Fruit fly (Drosophila melanogaster): ENCODE data around the gene bru2.
A peak's percentile ranks its signal among the peaks of the same experiment; 100 is the strongest.

bru2 gene

DNA sequence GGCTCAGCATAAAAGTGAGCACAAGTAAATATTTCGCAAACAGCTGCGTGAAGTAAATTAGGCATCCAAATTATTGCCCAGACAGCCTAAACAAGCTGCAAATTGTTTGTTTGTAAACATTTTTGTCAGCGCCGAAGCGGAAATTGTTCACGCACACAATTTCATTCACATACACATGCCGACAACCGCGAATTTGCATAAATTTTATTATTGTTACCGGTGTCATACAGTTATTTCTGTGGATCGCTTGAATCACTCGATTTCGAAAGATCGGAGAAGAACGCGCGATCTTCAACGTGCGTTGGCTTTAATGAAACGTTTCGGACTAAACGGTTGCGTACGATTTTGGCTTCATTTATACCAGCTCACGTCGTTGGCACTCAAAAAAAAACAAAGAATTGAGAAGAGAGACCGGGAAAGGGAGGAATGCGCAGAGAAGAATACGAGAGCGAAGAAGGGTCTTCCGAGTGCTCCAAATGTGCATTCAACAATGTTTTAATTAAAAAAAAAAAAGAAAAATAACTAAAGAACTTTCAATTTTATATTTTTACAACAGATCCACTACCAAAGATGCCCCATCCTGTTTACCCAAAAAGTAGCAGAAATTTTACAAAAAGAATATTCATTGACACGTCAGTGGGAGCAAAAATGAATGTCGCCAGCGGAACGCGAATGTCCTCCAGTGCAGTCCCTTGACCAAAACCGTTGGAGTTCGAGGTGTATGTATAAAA lies 79.3 kb downstream of the bru2 start, which contains the start of gene vir-1 (continued):
- TF ChIP-seq z (GFP tag; IDR thresholded peaks at IDR 0.05) (peak; percentile 62; the same call in 2 of the 3 replicates), rib (GFP tag; IDR thresholded peaks at IDR 0.05) (peak; percentile 52), Mrtf (GFP tag; IDR thresholded peaks at IDR 0.05) (no peak), jing (GFP tag; optimal IDR thresholded peaks at IDR 0.05) (no peak), CG2678 (tag; optimal IDR thresholded peaks at IDR 0.05) (no peak), Dek (tag; optimal IDR thresholded peaks at IDR 0.05) (no peak), lbe (GFP tag; optimal IDR thresholded peaks at IDR 0.05) (no peak), Med (GFP tag) (peak; percentile 72), shn (GFP tag; optimal IDR thresholded peaks at IDR 0.05) (no peak), CG10543 (GFP tag; optimal IDR thresholded peaks at IDR 0.05) (peak; percentile 3), so (GFP tag; IDR thresholded peaks at IDR 0.05) (no peak), Trl (optimal IDR thresholded peaks at IDR 0.05) (peak in 1 of 2 experiments; percentile 43), Trl (GFP tag; optimal IDR thresholded peaks at IDR 0.05) (no peak), pan (optimal IDR thresholded peaks at IDR 0.05) (no peak), pan (GFP tag; optimal IDR thresholded peaks at IDR 0.05 in 1 of 2, IDR thresholded peaks at IDR 0.05 in 1 of 2) (no peak), Eip74EF (GFP tag; optimal IDR thresholded peaks at IDR 0.05) (peak in 1 of 2 experiments; percentile 51), mirr (GFP tag; optimal IDR thresholded peaks at IDR 0.05) (peak; percentile 25), Hsf (GFP tag; optimal IDR thresholded peaks at IDR 0.05) (no peak), sens (GFP tag) (peak; percentile 62), sisA (GFP tag; IDR thresholded peaks at IDR 0.05) (no peak), NFAT (GFP tag; IDR thresholded peaks at IDR 0.05) (peak; percentile 49; the same call in 1 of the 2 replicates), vvl (GFP tag; IDR thresholded peaks at IDR 0.05) (peak; percentile 76), chinmo (GFP tag; IDR thresholded peaks at IDR 0.05; ENCODE audit: partially characterized antibody) (peak; percentile 79; the same call in 1 of the 4 replicates), sd (tag; optimal IDR thresholded peaks at IDR 0.05) (peak; percentile 64), CG4424 (GFP tag; optimal IDR thresholded peaks at IDR 0.05) (no peak), jigr1 (GFP tag; IDR thresholded peaks at IDR 0.05) (no peak), Dll (GFP tag; IDR thresholded peaks at IDR 0.05; ENCODE audit: partially characterized antibody) (no peak)

DNA sequence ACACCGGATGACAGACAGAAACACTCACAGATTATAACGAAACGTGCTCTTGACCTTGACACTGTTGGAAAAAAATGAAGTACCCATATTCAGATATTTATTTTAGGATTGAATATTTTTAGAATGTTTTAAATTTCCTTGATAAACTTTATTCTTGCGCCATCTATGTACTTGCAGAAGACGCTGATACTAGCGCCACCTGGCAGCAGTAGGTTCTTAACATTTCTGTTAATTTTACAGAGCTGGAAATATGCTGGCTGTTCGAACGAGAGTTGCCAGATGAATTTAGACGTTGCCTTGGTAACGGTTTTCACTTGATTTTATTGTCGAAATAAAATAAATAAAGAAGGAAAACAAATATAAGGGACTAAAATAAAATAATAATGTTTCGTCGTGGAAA lies 80.5 kb downstream of the bru2 start, which contains the start of gene Fam92:
Gene Fam92, plus strand, starts transcription at position 350 of the 400 bp plus-strand sequence.
- TF ChIP-seq CG7372 (GFP tag; IDR thresholded peaks at IDR 0.05) (no peak), Lhr (GFP tag; optimal IDR thresholded peaks at IDR 0.05) (peak; percentile 79), cwo (GFP tag; optimal IDR thresholded peaks at IDR 0.05) (no peak), CG43689 (GFP tag; IDR thresholded peaks at IDR 0.05) (no peak), chinmo (GFP tag; IDR thresholded peaks at IDR 0.05; ENCODE audit: partially characterized antibody) (no peak), CG2120 (GFP tag; optimal IDR thresholded peaks at IDR 0.05) (peak; percentile 47), Opbp (GFP tag; IDR thresholded peaks at IDR 0.05; ENCODE audit: partially characterized antibody) (peak; percentile 62; the same call in 2 of the 3 replicates), crc (GFP tag; optimal IDR thresholded peaks at IDR 0.05) (no peak), lbe (GFP tag; optimal IDR thresholded peaks at IDR 0.05) (peak; percentile 51), CG4328 (GFP tag; optimal IDR thresholded peaks at IDR 0.05) (no peak), Tbp (GFP tag; optimal IDR thresholded peaks at IDR 0.05) (no peak), bab2 (GFP tag; optimal IDR thresholded peaks at IDR 0.05) (peak; percentile 42), shn (GFP tag; optimal IDR thresholded peaks at IDR 0.05) (no peak), ham (GFP tag; IDR thresholded peaks at IDR 0.05) (no peak), jing (GFP tag; optimal IDR thresholded peaks at IDR 0.05) (no peak), CG16815 (GFP tag; optimal IDR thresholded peaks at IDR 0.05) (no peak), CG10959 (GFP tag; IDR thresholded peaks at IDR 0.05) (no peak), CTCF (GFP tag; optimal IDR thresholded peaks at IDR 0.05) (peak; percentile 99), CG12071 (GFP tag; optimal IDR thresholded peaks at IDR 0.05) (no peak), CG11504 (tag; optimal IDR thresholded peaks at IDR 0.05) (peak; percentile 68), CG18764 (GFP tag; optimal IDR thresholded peaks at IDR 0.05) (no peak), Six4 (GFP tag; optimal IDR thresholded peaks at IDR 0.05) (peak; percentile 39), Sry-β (GFP tag; optimal IDR thresholded peaks at IDR 0.05) (no peak), CG8944 (GFP tag; optimal IDR thresholded peaks at IDR 0.05) (peak; percentile 36), cato (GFP tag; optimal IDR thresholded peaks at IDR 0.05; ENCODE audit: borderline replicate concordance) (no peak), Hmr (GFP tag; optimal IDR thresholded peaks at IDR 0.05) (peak; percentile 48), E2f2 (GFP tag; IDR thresholded peaks at IDR 0.05) (peak; percentile 32; the same call in 1 of the 2 replicates), tin (GFP tag; optimal IDR thresholded peaks at IDR 0.05) (peak; percentile 60)

Measured in whole organism, embryonic.